Worm (Caenorhabditis elegans) whole organism, L4/young adult: ENCODE measurements around the gene C14F11.4.

Source experiments
- W03F9.2 ChIP-seq: fragments of 150-350 bp; optimal IDR thresholded peaks from 2 replicates; lab custom pipeline; 2014; ENCODE audit warnings: missing biosample characterization, missing genetic modification characterization
- him-1 ChIP-seq: sonication (generic microtip); optimal IDR thresholded peaks from 2 replicates; lab custom pipeline; 2016; ENCODE audit warnings: missing genotype, missing genetic modification reagents, missing genetic modification characterization, missing compliant biosample characterization

- TF ChIP-seq him-1 (tag; lab: Kevin White, UChicago) (no peak), W03F9.2 (no peak)
Observed at ce11 chrX:6194191-6194724, 38.6 kb downstream of the C14F11.4 start, which contains the start of gene ceh-54.
